Fruit fly (Drosophila melanogaster): Measurements from ENCODE around the gene CstF64.

- TF ChIP-seq pan (optimal IDR thresholded peaks at IDR 0.05) (no peak), usp (GFP tag; optimal IDR thresholded peaks at IDR 0.05) (no peak), EcR (GFP tag; optimal IDR thresholded peaks at IDR 0.05) (no peak), psq (optimal IDR thresholded peaks at IDR 0.05) (no peak)
Measured at dm6 chr3R:18694952-18695351, 35.5 kb downstream of the CstF64 start, which contains the start of gene CG34282.
